Worm (Caenorhabditis elegans) whole organism, young adult: Measurements from ENCODE around the gene AC3.5.

Source experiments
- ets-4 ChIP-seq: fragments of 200-800 bp; sonication (Bioruptor generic); optimal IDR thresholded peaks from 2 replicates; lab custom pipeline; 2018; ENCODE audit warnings: mild to moderate bottlenecking, missing genetic modification characterization, missing compliant biosample characterization
- ztf-18 ChIP-seq: sonication (generic microtip); optimal IDR thresholded peaks from 2 replicates; lab custom pipeline; 2016; ENCODE audit warnings: missing genotype, mild to moderate bottlenecking, missing genetic modification characterization, missing compliant biosample characterization

- TF ChIP-seq ets-4 (GFP tag; lab: Kevin White, UChicago) (no peak), ztf-18 (tag; lab: Kevin White, UChicago) (no peak)
Measured at ce11 chrV:10363834-10364233, 24.5 kb upstream of the AC3.5 start.
